Fruit fly (Drosophila melanogaster) Kc167 (cell line): ENCODE measurements around the gene Syx4.

Experiments
- Myc ChIP-seq: fragments of >200 bp; optimal IDR thresholded peaks from 2 replicates; lab custom pipeline; 2017; ENCODE audit warnings: missing external identifiers
- Sin3A ChIP-seq: fragments of >200 bp; optimal IDR thresholded peaks from 2 replicates; lab custom pipeline; 2018; ENCODE audit warnings: missing external identifiers
- h ChIP-seq: fragments of >200 bp; optimal IDR thresholded peaks from 3 replicates; lab custom pipeline; 2018; ENCODE audit warnings: missing external identifiers
- insv ChIP-seq: fragments of >200 bp; optimal IDR thresholded peaks from 3 replicates; lab custom pipeline; 2018; ENCODE audit warnings: missing external identifiers
- psq ChIP-seq: fragments of >200 bp; optimal IDR thresholded peaks from 2 replicates; lab custom pipeline; 2017; ENCODE audit warnings: missing external identifiers
- ttk ChIP-seq: sonication (Bioruptor generic); optimal IDR thresholded peaks from 2 replicates; lab custom pipeline; 2017; ENCODE audit warnings: missing external identifiers

Syx4 gene

dm6 chrX:2744042-2744441 lies at the start of gene Syx4:
Syx4 (minus strand) TSS chrX:2744076.
- TF ChIP-seq Sin3A (lab: Kevin White, UChicago) (no peak), insv (lab: Kevin White, UChicago) (no peak), ttk (lab: Kevin White, UChicago) (no peak), h (lab: Kevin White, UChicago) (no peak), psq (lab: Kevin White, UChicago) (no peak), Myc (lab: Kevin White, UChicago) (no peak)

DNA sequence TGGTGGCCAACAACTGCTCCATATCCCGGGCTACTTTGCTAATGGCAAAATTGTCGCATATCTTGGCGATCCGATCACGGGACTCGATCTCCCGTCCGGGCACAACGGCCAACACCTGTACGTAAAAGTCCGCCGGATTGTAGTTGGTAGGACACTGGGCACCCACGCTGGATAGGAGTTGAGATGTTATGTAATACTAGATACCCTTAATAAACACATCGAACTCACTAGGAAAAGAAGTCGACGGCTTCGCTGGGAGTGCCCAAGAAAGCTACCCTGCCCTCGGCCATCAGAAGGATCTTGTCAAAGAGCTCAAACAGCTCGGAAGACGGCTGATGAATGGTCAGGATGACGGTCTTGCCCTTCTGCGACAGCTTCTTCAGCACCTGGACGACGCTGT lies 48.0 kb upstream of the Syx4 start:
- no peak for TF ChIP-seq psq (lab: Kevin White, UChicago)
- no peak for TF ChIP-seq insv (lab: Kevin White, UChicago)
- TF ChIP-seq Myc (lab: Kevin White, UChicago), result no peak
- TF ChIP-seq Sin3A (lab: Kevin White, UChicago), result no peak
- TF ChIP-seq ttk (lab: Kevin White, UChicago), result no peak
- no peak for TF ChIP-seq h (lab: Kevin White, UChicago)

DNA sequence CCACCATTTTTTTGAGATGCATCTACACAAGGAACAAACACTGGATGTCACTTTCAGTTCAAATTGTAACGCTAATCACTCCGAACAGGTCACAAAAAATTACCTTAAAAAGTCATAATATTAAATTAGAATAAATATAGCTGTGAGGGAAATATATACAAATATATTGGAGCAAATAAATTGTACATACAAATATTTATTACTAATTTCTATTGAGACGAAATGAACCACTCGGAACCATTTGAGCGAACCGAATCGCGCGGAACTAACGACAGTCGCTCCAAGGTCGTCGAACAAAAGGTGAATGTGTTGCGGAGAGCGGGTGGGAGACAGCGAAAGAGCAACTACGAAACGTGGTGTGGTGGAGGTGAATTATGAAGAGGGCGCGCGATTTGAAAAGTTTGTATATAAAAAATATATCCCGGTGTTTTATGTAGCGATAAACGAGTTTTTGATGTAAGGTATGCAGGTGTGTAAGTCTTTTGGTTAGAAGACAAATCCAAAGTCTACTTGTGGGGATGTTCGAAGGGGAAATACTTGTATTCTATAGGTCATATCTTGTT lies 46.3 kb upstream of the Syx4 start, which contains the start of gene CG32795:
TSS of gene CG32795 (minus strand) at position 513 of the 563 bp plus-strand sequence.
- TF ChIP-seq insv (lab: Kevin White, UChicago) (no peak), ttk (lab: Kevin White, UChicago) (no peak), psq (lab: Kevin White, UChicago) (no peak), Myc (lab: Kevin White, UChicago) (no peak), h (lab: Kevin White, UChicago) (no peak), Sin3A (lab: Kevin White, UChicago) (no peak)

DNA sequence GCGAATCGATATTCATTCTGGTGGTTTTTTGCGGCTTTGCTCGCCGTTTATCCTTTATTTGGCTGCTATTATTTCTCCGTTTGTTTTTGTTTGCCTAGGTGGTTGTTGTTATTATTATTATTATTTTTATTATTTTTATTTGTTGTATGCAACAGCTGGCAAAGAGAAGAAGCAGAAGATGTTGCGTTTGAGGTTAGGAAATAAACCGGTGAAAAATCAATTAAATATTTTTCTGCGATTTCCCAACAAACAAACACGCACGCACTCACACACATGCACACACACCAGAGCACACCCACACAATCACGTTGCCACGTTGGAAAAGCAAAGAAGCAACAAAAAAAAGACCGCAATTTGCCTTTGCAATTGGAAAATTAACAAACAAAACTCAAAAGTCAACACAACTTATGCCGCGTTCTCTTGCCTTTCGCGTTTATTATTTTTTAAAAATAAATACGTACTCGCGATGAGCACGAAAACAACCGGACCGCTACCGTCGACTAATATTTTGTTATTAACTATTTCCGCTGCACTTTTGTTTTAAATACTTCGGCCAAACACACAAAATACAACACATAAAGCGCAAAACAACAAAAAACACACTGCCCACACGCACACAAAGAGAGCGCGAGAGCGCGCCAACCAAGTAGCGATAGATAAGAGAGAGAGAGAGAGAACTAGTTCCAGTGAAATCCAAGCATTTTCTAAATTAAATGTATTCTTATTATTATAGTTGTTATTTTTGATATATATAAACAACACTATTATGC lies 45.6 kb upstream of the Syx4 start:
- TF ChIP-seq Sin3A (lab: Kevin White, UChicago), result no peak
- TF ChIP-seq insv (lab: Kevin White, UChicago), result no peak
- no peak for TF ChIP-seq h (lab: Kevin White, UChicago)
- TF ChIP-seq Myc (lab: Kevin White, UChicago), result no peak
- no peak for TF ChIP-seq psq (lab: Kevin White, UChicago)
- no peak for TF ChIP-seq ttk (lab: Kevin White, UChicago)

DNA sequence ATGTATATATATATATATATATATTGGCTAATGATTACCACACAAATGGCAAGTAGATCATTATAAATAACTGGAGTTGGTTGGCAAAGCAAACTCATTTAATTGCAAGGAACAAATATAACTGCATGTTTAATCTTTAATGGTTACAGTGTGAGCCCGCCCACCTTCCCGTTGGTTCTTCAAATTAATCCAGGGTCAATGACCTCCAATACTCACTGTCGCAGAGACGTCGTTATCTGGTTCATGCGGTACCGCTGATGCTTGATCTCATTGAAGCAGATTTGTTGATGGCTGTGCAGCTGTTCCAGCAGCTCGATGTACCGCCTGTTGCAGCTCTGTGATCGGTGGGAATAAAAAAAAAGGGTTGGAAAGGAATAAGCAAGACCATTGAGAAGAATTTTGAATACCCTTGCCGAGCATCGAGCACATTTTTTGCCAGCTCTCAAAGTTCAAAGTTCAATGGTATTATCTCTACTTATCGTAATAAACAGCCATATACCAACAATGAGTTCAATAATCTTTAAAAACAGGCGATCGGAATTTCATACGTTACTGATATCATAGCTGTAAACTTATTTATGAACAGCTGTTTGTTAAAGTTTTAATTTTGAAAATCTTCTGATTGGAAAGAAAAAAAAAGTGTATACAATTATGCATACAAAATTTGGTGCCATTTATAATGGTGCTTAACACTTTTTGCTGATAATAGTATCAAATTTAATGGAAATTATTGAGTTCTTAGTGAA lies 44.6 kb upstream of the Syx4 start:
- TF ChIP-seq h (lab: Kevin White, UChicago) (no peak), ttk (lab: Kevin White, UChicago) (no peak), psq (lab: Kevin White, UChicago) (no peak), insv (lab: Kevin White, UChicago) (no peak), Myc (lab: Kevin White, UChicago) (no peak), Sin3A (lab: Kevin White, UChicago) (no peak)

DNA sequence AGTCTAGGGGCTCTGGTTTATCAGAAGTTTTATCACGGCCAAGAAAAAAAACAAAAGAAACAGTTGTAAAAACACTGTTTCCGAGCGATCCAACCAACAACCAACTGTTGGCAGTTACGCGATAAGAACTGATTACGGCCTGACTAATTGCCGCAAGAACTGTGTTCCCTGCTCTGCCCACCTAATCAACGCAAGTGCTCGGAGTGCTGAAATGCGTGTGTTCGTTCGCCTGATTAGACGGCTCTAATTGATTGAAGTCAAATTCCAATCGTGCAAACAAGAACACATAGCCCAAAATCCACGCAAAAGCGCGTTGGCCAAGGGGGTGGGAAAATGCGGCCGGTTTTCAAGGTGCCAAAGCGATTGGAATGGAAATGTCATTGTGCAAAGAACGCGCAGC lies 44.0 kb upstream of the Syx4 start:
- TF ChIP-seq h (lab: Kevin White, UChicago) (no peak), ttk (lab: Kevin White, UChicago) (no peak), Sin3A (lab: Kevin White, UChicago) (no peak), insv (lab: Kevin White, UChicago) (no peak), Myc (lab: Kevin White, UChicago) (no peak)

dm6 chrX:2787267-2787666 lies 43.4 kb upstream of the Syx4 start:
- TF ChIP-seq ttk (lab: Kevin White, UChicago), result no peak
- TF ChIP-seq h (lab: Kevin White, UChicago), result no peak
- no peak for TF ChIP-seq insv (lab: Kevin White, UChicago)
- no peak for TF ChIP-seq Sin3A (lab: Kevin White, UChicago)
- no peak for TF ChIP-seq Myc (lab: Kevin White, UChicago)
- no peak for TF ChIP-seq psq (lab: Kevin White, UChicago)

DNA sequence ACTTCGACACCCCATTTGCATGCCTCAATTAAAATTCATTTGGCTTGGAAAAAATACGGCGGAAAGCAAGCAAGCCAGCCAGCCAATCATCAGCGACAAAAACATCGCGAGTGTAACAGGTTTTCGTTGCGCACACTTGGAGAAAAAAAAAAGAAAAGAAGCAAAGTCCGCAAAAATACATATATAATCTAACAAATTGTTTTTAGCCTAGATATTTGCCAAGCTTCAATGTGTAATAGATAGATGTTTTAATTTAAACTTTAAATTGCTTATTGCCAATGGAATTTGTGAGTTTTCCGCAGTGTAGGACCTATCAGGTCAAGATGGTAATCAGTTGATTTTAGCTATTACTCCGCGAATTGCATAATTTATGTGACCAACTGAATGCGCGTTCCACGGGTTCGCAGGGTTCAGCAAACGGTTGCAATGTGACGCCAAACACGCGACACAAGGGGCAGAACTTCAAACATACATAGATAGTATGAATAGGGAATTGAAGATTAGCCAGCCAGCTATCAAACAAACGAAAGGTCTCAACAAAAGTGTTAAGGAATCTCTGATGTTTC lies 42.8 kb upstream of the Syx4 start:
- TF ChIP-seq Sin3A (lab: Kevin White, UChicago), result no peak
- no peak for TF ChIP-seq psq (lab: Kevin White, UChicago)
- no peak for TF ChIP-seq Myc (lab: Kevin White, UChicago)
- no peak for TF ChIP-seq insv (lab: Kevin White, UChicago)
- no peak for TF ChIP-seq h (lab: Kevin White, UChicago)
- TF ChIP-seq ttk (lab: Kevin White, UChicago), result no peak

DNA sequence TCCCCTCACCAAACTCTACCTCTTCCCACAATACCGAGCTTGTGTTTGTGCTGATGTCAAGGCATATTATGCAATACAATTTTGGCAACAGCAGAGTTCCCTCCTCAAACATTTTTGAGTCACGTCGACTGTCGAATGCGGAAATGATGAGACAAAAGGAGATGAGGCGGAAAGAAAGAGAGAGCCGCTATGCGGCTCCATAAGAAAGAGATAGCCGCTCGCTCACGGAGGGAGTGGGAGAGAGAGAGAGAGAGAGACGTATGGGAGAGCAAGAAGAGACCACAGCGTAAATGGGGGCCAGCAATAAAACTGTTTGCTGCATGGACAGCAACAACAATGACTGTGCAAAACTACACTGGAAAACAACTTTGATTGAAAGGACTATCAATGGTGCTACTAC lies 21.6 kb upstream of the Syx4 start:
- no peak for TF ChIP-seq Sin3A (lab: Kevin White, UChicago)

DNA sequence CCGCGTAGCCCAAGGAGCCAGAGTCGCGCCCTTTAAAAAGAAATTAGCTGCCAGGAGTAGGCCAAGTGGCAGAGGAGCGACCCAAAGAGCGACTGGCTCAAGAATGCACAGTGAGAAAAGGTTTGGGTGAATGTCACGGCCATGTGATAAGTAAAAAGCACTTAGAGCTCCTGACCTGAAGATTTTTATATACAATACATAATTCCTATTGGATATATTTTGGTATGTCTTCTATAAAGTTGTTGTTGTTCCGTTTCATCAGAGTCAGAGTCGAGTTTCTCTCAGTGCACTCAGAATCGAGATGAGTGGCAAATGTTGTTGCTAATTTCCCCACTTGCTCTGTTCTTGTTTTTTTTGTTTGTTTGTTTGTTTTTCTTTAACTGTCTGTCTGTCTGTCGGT lies 17.3 kb upstream of the Syx4 start:
- TF ChIP-seq insv (lab: Kevin White, UChicago) (no peak), psq (lab: Kevin White, UChicago) (no peak), ttk (lab: Kevin White, UChicago) (no peak), Sin3A (lab: Kevin White, UChicago) (no peak), h (lab: Kevin White, UChicago) (no peak), Myc (lab: Kevin White, UChicago) (no peak)

DNA sequence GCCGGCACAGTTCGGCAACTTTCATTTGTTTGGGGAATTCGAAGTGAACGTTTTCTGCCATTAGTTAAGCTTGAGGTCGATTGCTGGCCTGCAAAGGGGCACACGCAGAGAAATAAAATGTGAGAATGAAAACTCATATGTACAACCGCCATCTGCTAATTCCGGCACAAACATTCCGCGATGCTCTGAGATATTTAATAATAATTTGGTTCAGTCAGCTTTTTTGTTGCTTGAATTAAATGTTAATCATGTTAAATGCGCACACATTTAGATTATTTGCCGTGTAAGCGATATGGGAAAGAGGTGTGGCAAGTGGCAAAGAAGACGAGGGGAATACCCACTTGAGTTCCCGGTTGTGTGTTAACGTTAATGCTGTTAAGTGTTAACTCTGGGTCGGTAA lies 13.5 kb upstream of the Syx4 start:
- TF ChIP-seq ttk (lab: Kevin White, UChicago) (no peak), Myc (lab: Kevin White, UChicago) (no peak), insv (lab: Kevin White, UChicago) (no peak), h (lab: Kevin White, UChicago) (no peak), psq (lab: Kevin White, UChicago) (no peak), Sin3A (lab: Kevin White, UChicago) (no peak)
